Fruit fly (Drosophila melanogaster): ENCODE measurements around the gene Nepl8.

Nepl8 gene

dm6 chr2L:16491123-16491751, 3.3 kb downstream of the Nepl8 start, which contains the start of gene Tpr2 (continued):
- TF ChIP-seq HHEX (GFP tag; optimal IDR thresholded peaks at IDR 0.05) (no peak), CG7271 (tag; optimal IDR thresholded peaks at IDR 0.05) (no peak), CG18599 (GFP tag; optimal IDR thresholded peaks at IDR 0.05) (peak; percentile 6), chinmo (GFP tag; IDR thresholded peaks at IDR 0.05; ENCODE audit: partially characterized antibody) (0 out of 4 replicates have a peak, but pooled peaks have one; percentile 52), CG4424 (GFP tag; optimal IDR thresholded peaks at IDR 0.05) (no peak), dmrt99B (tag; optimal IDR thresholded peaks at IDR 0.05) (no peak), CG6791 (GFP tag; IDR thresholded peaks at IDR 0.05; ENCODE audit: partially characterized antibody) (peak; percentile 87), CG1024 (GFP tag; IDR thresholded peaks at IDR 0.05) (no peak), Rx (GFP tag; IDR thresholded peaks at IDR 0.05) (no peak), Mrtf (GFP tag; IDR thresholded peaks at IDR 0.05) (no peak), psq (GFP tag; optimal IDR thresholded peaks at IDR 0.05) (no peak), CG10654 (GFP tag; optimal IDR thresholded peaks at IDR 0.05) (no peak), Dad (GFP tag; optimal IDR thresholded peaks at IDR 0.05) (peak; percentile 36), Sry-δ (GFP tag; optimal IDR thresholded peaks at IDR 0.05) (peak; percentile 99), tgo (GFP tag; IDR thresholded peaks at IDR 0.05) (no peak), nom (GFP tag; optimal IDR thresholded peaks at IDR 0.05) (no peak), shn (GFP tag; optimal IDR thresholded peaks at IDR 0.05) (peak; percentile 64), CG4854 (GFP tag; optimal IDR thresholded peaks at IDR 0.05) (peak; percentile 53), pan (optimal IDR thresholded peaks at IDR 0.05) (peak in 1 of 2 experiments; percentile 25), pan (GFP tag; optimal IDR thresholded peaks at IDR 0.05 in 1 of 2, IDR thresholded peaks at IDR 0.05 in 1 of 2) (peak in 1 of 2 experiments; percentile 20), CG6654 (GFP tag; optimal IDR thresholded peaks at IDR 0.05) (no peak), gsb-n (tag; optimal IDR thresholded peaks at IDR 0.05) (peak; percentile 80), eve (GFP tag; optimal IDR thresholded peaks at IDR 0.05) (peak in 1 of 2 experiments; percentile 83), Fer1 (GFP tag; optimal IDR thresholded peaks at IDR 0.05) (peak; percentile 31), ash1 (GFP tag; optimal IDR thresholded peaks at IDR 0.05) (no peak), cg (GFP tag; optimal IDR thresholded peaks at IDR 0.05) (peak; percentile 89), CG6254 (GFP tag; optimal IDR thresholded peaks at IDR 0.05) (peak; percentile 11), sima (GFP tag; optimal IDR thresholded peaks at IDR 0.05) (no peak), CG31365 (tag; optimal IDR thresholded peaks at IDR 0.05) (no peak), CG7357 (GFP tag; IDR thresholded peaks at IDR 0.05) (no peak), Ravus (GFP tag; IDR thresholded peaks at IDR 0.05) (no peak), lilli (GFP tag; optimal IDR thresholded peaks at IDR 0.05) (peak; percentile 73), CG8359 (GFP tag; optimal IDR thresholded peaks at IDR 0.05; ENCODE audit: borderline replicate concordance) (no peak), NC2α (GFP tag; optimal IDR thresholded peaks at IDR 0.05) (no peak), tll (GFP tag; optimal IDR thresholded peaks at IDR 0.05) (peak in 1 of 2 experiments; percentile 61), Pdp1 (GFP tag; optimal IDR thresholded peaks at IDR 0.05) (peak in 1 of 2 experiments; percentile 5), CG31224 (GFP tag; IDR thresholded peaks at IDR 0.05) (no peak), Sox102F (GFP tag; optimal IDR thresholded peaks at IDR 0.05) (peak; percentile 32), H2.0 (GFP tag; IDR thresholded peaks at IDR 0.05) (peak; percentile 14; the same call in 1 of the 2 replicates), Fer2 (tag; optimal IDR thresholded peaks at IDR 0.05) (no peak), gcm (GFP tag; optimal IDR thresholded peaks at IDR 0.05) (peak; percentile 22), ato (GFP tag; IDR thresholded peaks at IDR 0.05; ENCODE audit: partially characterized antibody) (peak; percentile 66; the same call in 1 of the 2 replicates), jigr1 (GFP tag; IDR thresholded peaks at IDR 0.05) (no peak), Hr3 (GFP tag; optimal IDR thresholded peaks at IDR 0.05) (peak; percentile 54), br (optimal IDR thresholded peaks at IDR 0.05) (no peak), ci (GFP tag; IDR thresholded peaks at IDR 0.05) (peak; percentile 75), CG7372 (GFP tag; IDR thresholded peaks at IDR 0.05) (no peak), Tbp (GFP tag; optimal IDR thresholded peaks at IDR 0.05) (no peak), CG34422 (GFP tag; IDR thresholded peaks at IDR 0.05) (no peak), en (GFP tag; optimal IDR thresholded peaks at IDR 0.05) (peak; percentile 36)

Measured in whole organism, embryonic.